Worm (Caenorhabditis elegans) whole organism, midembryonic: Measurements from ENCODE around the gene C14A4.7.

Experiments used
- cog-1 ChIP-seq: sonication (generic microtip); optimal IDR thresholded peaks from 2 replicates; lab custom pipeline; 2016; ENCODE audit warnings: missing genetic modification characterization, missing compliant biosample characterization
- flt-1 ChIP-seq: fragments of 200-800 bp; sonication (Bioruptor generic); IDR thresholded peaks from 2 replicates; pipeline ENCODE4 v1.3.6; 2022; ENCODE audit warnings: missing genetic modification characterization, missing compliant biosample characterization
- med-1 ChIP-seq: sonication (generic microtip); optimal IDR thresholded peaks from 2 replicates; lab custom pipeline; 2017; ENCODE audit warnings: missing genetic modification characterization, mild to moderate bottlenecking, missing compliant biosample characterization, antibody characterized with exemption, missing genetic modification reagents; ENCODE audit not compliant: insufficient read depth
- ref-1 ChIP-seq: fragments of 200-800 bp; sonication (Bioruptor generic); conservative IDR thresholded peaks from 2 replicates; pipeline ENCODE4 v1.3.6; 2022; ENCODE audit warnings: missing genetic modification reagents, missing genetic modification characterization, missing compliant biosample characterization
- ztf-23 ChIP-seq: fragments of 200-800 bp; sonication (Bioruptor generic); IDR thresholded peaks from 2 replicates; pipeline ENCODE4 v1.3.6; 2022; ENCODE audit warnings: missing genetic modification reagents, missing genetic modification characterization, missing compliant biosample characterization
- ztf-29 ChIP-seq: fragments of 200-800 bp; sonication (Bioruptor generic); IDR thresholded peaks from 2 replicates; pipeline ENCODE4 v1.3.6; 2022; ENCODE audit warnings: missing genetic modification reagents, missing genetic modification characterization, missing compliant biosample characterization

DNA sequence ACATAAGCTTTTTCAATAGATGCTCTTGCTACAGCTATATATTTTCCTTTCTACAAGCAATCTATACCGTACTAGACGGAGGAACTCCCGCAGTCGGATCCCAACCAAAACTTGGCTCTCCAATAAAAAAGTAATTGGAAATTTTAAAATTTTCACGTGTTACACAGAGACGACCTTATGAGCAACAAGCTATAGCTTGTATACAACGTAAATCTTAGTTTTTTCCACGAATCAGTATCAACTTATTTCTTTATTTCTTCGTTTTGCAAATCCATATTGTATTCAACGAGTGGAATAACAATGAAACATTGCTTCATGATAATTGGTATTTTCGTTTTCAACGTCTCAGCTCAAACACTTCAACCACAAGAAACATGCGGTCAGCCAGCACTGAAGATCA, 47.0 kb upstream of the C14A4.7 start, which contains the start of gene M28.4:
- TF ChIP-seq flt-1 (GFP tag; lab: Robert Waterston, UW): no peak
- TF ChIP-seq ref-1 (GFP tag; lab: Robert Waterston, UW): no peak
- no peak for TF ChIP-seq cog-1
- TF ChIP-seq ztf-23 (GFP tag; lab: Robert Waterston, UW): no peak
- no peak for TF ChIP-seq ztf-29 (GFP tag; lab: Robert Waterston, UW)
- no peak for TF ChIP-seq med-1 (GFP tag; lab: Kevin White, UChicago)
